Fruit fly (Drosophila melanogaster): Measurements from ENCODE around the gene HP4.

- TF ChIP-seq Dif (GFP tag; optimal IDR thresholded peaks at IDR 0.05; ENCODE audit: partially characterized antibody) (no peak), psq (GFP tag; optimal IDR thresholded peaks at IDR 0.05) (no peak), Myc (optimal IDR thresholded peaks at IDR 0.05) (no peak), Abd-B (GFP tag; optimal IDR thresholded peaks at IDR 0.05) (no peak), tai (GFP tag; optimal IDR thresholded peaks at IDR 0.05) (no peak), Dfd (GFP tag; optimal IDR thresholded peaks at IDR 0.05) (no peak), pan (optimal IDR thresholded peaks at IDR 0.05) (no peak), usp (GFP tag; optimal IDR thresholded peaks at IDR 0.05) (no peak), OdsH (GFP tag; optimal IDR thresholded peaks at IDR 0.05) (no peak), Mio (GFP tag; optimal IDR thresholded peaks at IDR 0.05) (no peak)
Observed at dm6 chr3L:8018665-8019070, 42.7 kb upstream of the HP4 start.

Data from whole organism, wandering third instar larva.